Worm (Caenorhabditis elegans) whole organism, L1 larva: ENCODE data around the gene Y41C4A.6.

Source experiments
- C04F5.9 ChIP-seq: sonication (generic microtip); optimal IDR thresholded peaks from 2 replicates; lab custom pipeline; 2016; ENCODE audit warnings: missing genetic modification characterization, missing compliant biosample characterization
- C34B4.2 ChIP-seq: sonication (generic microtip); optimal IDR thresholded peaks from 2 replicates; lab custom pipeline; 2017; ENCODE audit warnings: mild to moderate bottlenecking, missing genetic modification characterization, missing compliant biosample characterization
- F16B12.6 ChIP-seq: fragments of 150-350 bp; optimal IDR thresholded peaks from 2 replicates; lab custom pipeline; 2014; ENCODE audit warnings: missing biosample characterization, missing genetic modification characterization
- aha-1 ChIP-seq: fragments of 150-350 bp; optimal IDR thresholded peaks from 2 replicates; lab custom pipeline; 2014; ENCODE audit warnings: missing biosample characterization, missing genetic modification characterization
- ceh-8 ChIP-seq: fragments of 200-800 bp; sonication (Bioruptor generic); optimal IDR thresholded peaks from 2 replicates; lab custom pipeline; 2018; ENCODE audit warnings: mild to moderate bottlenecking, missing genetic modification characterization, moderate library complexity, missing compliant biosample characterization
- ceh-82 ChIP-seq, 3 experiments: fragments of 150-350 bp in 1 of 3; sonication (generic microtip) in 2 of 3; optimal IDR thresholded peaks; 2 replicates each; lab custom pipeline; 2014 to 2017; ENCODE audit warnings: missing biosample characterization in 3 of 3, missing genetic modification characterization in 3 of 3
- dpl-1 ChIP-seq, 3 experiments: fragments of 150-350 bp in 2 of 3; sonication (generic microtip) in 1 of 3; optimal IDR thresholded peaks; 2 replicates each; lab custom pipeline; 2014 to 2017; ENCODE audit warnings: missing biosample characterization in 3 of 3, missing genetic modification characterization in 3 of 3, missing genetic modification reagents in 3 of 3
- dsc-1 ChIP-seq: sonication (generic microtip); optimal IDR thresholded peaks from 2 replicates; lab custom pipeline; 2016; ENCODE audit warnings: mild to moderate bottlenecking, missing genetic modification characterization, missing compliant biosample characterization
- egl-13 ChIP-seq: sonication (generic microtip); optimal IDR thresholded peaks from 2 replicates; lab custom pipeline; 2016; ENCODE audit warnings: missing genotype, missing genetic modification reagents, missing genetic modification characterization, missing compliant biosample characterization
- egl-27 ChIP-seq, 2 experiments: fragments of 150-350 bp in 1 of 2; sonication (generic microtip); optimal IDR thresholded peaks; 3 replicates each; lab custom pipeline; 2017 to 2018; ENCODE audit warnings: missing biosample characterization in 2 of 2, missing genetic modification characterization in 2 of 2, missing genetic modification reagents in 2 of 2
- elt-2 ChIP-seq: sonication (generic microtip); optimal IDR thresholded peaks from 2 replicates; lab custom pipeline; 2016; ENCODE audit warnings: missing genetic modification characterization, mild to moderate bottlenecking, inconsistent platforms, missing compliant biosample characterization, missing genetic modification reagents
- elt-3 ChIP-seq, 6 experiments: fragments of 150-350 bp in 1 of 6; sonication (generic microtip); optimal IDR thresholded peaks; 2 replicates each; lab custom pipeline; 2017 to 2018; ENCODE audit warnings: missing biosample characterization in 6 of 6, missing genetic modification characterization in 6 of 6, inconsistent platforms in 1 of 6
- fkh-4 ChIP-seq: sonication (generic microtip); optimal IDR thresholded peaks from 2 replicates; lab custom pipeline; 2016; ENCODE audit warnings: missing compliant biosample characterization, missing genetic modification characterization, borderline replicate concordance
- fkh-8 ChIP-seq: sonication (generic microtip); optimal IDR thresholded peaks from 2 replicates; lab custom pipeline; 2016; ENCODE audit warnings: mild to moderate bottlenecking, missing genetic modification characterization, missing compliant biosample characterization
- fos-1 ChIP-seq: fragments of 150-350 bp; optimal IDR thresholded peaks from 2 replicates; lab custom pipeline; 2014; ENCODE audit warnings: missing biosample characterization, missing genetic modification characterization
- grh-1 ChIP-seq: fragments of 200-800 bp; sonication (Bioruptor generic); IDR thresholded peaks from 2 replicates; pipeline ENCODE4 v1.3.6; 2022; ENCODE audit warnings: missing genetic modification reagents, missing genetic modification characterization, missing compliant biosample characterization
- hlh-17 ChIP-seq: fragments of 200-800 bp; sonication (Bioruptor generic); optimal IDR thresholded peaks from 2 replicates; lab custom pipeline; 2018; ENCODE audit warnings: missing genetic modification characterization, mild to moderate bottlenecking, missing compliant biosample characterization, moderate library complexity, borderline replicate concordance
- hlh-4 ChIP-seq: sonication (generic microtip); optimal IDR thresholded peaks from 2 replicates; lab custom pipeline; 2016; ENCODE audit warnings: mild to moderate bottlenecking, missing genetic modification characterization, missing compliant biosample characterization
- isw-1 ChIP-seq: fragments of 200-800 bp; sonication (Bioruptor generic); IDR thresholded peaks from 2 replicates; pipeline ENCODE4 v1.3.6; 2022; ENCODE audit warnings: missing genetic modification characterization, missing compliant biosample characterization
- lin-14 ChIP-seq: fragments of 200-800 bp; sonication (Bioruptor generic); optimal IDR thresholded peaks from 2 replicates; lab custom pipeline; 2018; ENCODE audit warnings: mild to moderate bottlenecking, missing genetic modification characterization, moderate library complexity, missing compliant biosample characterization
- lin-15B ChIP-seq: fragments of 150-350 bp; sonication (generic microtip); optimal IDR thresholded peaks from 3 replicates; lab custom pipeline; 2014; ENCODE audit warnings: missing biosample characterization, missing genetic modification characterization
- lin-39 ChIP-seq: fragments of 150-350 bp; optimal IDR thresholded peaks from 2 replicates; lab custom pipeline; 2014; ENCODE audit warnings: missing biosample characterization, missing genetic modification reagents, missing genetic modification characterization
- lir-3 ChIP-seq: sonication (generic microtip); optimal IDR thresholded peaks from 2 replicates; lab custom pipeline; 2016; ENCODE audit warnings: mild to moderate bottlenecking, missing genetic modification characterization, moderate library complexity, missing compliant biosample characterization; ENCODE audit not compliant: poor library complexity
- mab-9 ChIP-seq: fragments of 200-800 bp; sonication (Bioruptor generic); IDR thresholded peaks from 2 replicates; pipeline ENCODE4 v1.3.6; 2022; ENCODE audit warnings: missing genetic modification reagents, missing genetic modification characterization, missing compliant biosample characterization
- mdl-1 ChIP-seq, 2 experiments: fragments of 150-350 bp; optimal IDR thresholded peaks; 2 replicates each; lab custom pipeline; 2014 to 2017; ENCODE audit warnings: missing biosample characterization in 2 of 2, missing genetic modification characterization in 2 of 2, inconsistent platforms in 1 of 2
- mef-2 ChIP-seq: fragments of 150-350 bp; optimal IDR thresholded peaks from 2 replicates; lab custom pipeline; 2014; ENCODE audit warnings: missing biosample characterization, missing genetic modification characterization
- nhr-20 ChIP-seq: sonication (generic microtip); optimal IDR thresholded peaks from 2 replicates; lab custom pipeline; 2016; ENCODE audit warnings: mild to moderate bottlenecking, missing genetic modification characterization, missing compliant biosample characterization
- nhr-237 ChIP-seq: fragments of 150-350 bp; optimal IDR thresholded peaks from 2 replicates; lab custom pipeline; 2014; ENCODE audit warnings: missing biosample characterization, missing genetic modification characterization
- nhr-28 ChIP-seq: fragments of 150-350 bp; optimal IDR thresholded peaks from 2 replicates; lab custom pipeline; 2014; ENCODE audit warnings: missing biosample characterization, missing genetic modification characterization
- nhr-77 ChIP-seq: fragments of 150-350 bp; optimal IDR thresholded peaks from 2 replicates; lab custom pipeline; 2014; ENCODE audit warnings: missing biosample characterization, missing genetic modification characterization
- nhr-84 ChIP-seq: sonication (generic microtip); optimal IDR thresholded peaks from 2 replicates; lab custom pipeline; 2017; ENCODE audit warnings: missing biosample characterization, missing genetic modification characterization
- pag-3 ChIP-seq: sonication (generic microtip); optimal IDR thresholded peaks from 2 replicates; lab custom pipeline; 2017; ENCODE audit warnings: missing genetic modification characterization, mild to moderate bottlenecking, missing compliant biosample characterization, antibody characterized with exemption, borderline replicate concordance; ENCODE audit not compliant: insufficient read depth
- skn-1 ChIP-seq: fragments of 150-350 bp; optimal IDR thresholded peaks from 2 replicates; lab custom pipeline; 2014; ENCODE audit warnings: missing biosample characterization, missing genetic modification characterization
- sox-4 ChIP-seq: sonication (generic microtip); optimal IDR thresholded peaks from 2 replicates; lab custom pipeline; 2016; ENCODE audit warnings: missing genetic modification characterization, missing compliant biosample characterization
- sptf-1 ChIP-seq: fragments of 150-350 bp; optimal IDR thresholded peaks from 2 replicates; lab custom pipeline; 2014; ENCODE audit warnings: missing biosample characterization, missing genetic modification characterization
- unc-30 ChIP-seq: sonication (generic microtip); optimal IDR thresholded peaks from 2 replicates; lab custom pipeline; 2017; ENCODE audit warnings: missing biosample characterization, missing genetic modification characterization
- unc-62 ChIP-seq: fragments of 150-350 bp; optimal IDR thresholded peaks from 2 replicates; lab custom pipeline; 2014; ENCODE audit warnings: missing biosample characterization, missing genetic modification reagents, missing genetic modification characterization
- unc-98 ChIP-seq: fragments of 200-800 bp; sonication (Bioruptor generic); IDR thresholded peaks from 2 replicates; pipeline ENCODE4 v1.3.6; 2022; ENCODE audit warnings: missing genetic modification characterization, missing compliant biosample characterization
- vab-15 ChIP-seq: sonication (generic microtip); optimal IDR thresholded peaks from 2 replicates; lab custom pipeline; 2017; ENCODE audit warnings: missing genotype, mild to moderate bottlenecking, missing genetic modification characterization, missing compliant biosample characterization
- zag-1 ChIP-seq: fragments of 150-350 bp; optimal IDR thresholded peaks from 2 replicates; lab custom pipeline; 2014; ENCODE audit warnings: missing biosample characterization, missing genetic modification characterization
- zip-4 ChIP-seq: fragments of 200-800 bp; sonication (Bioruptor generic); optimal IDR thresholded peaks from 2 replicates; lab custom pipeline; 2018; ENCODE audit warnings: mild to moderate bottlenecking, missing genetic modification characterization, moderate library complexity, missing compliant biosample characterization

Y41C4A.6 gene

DNA sequence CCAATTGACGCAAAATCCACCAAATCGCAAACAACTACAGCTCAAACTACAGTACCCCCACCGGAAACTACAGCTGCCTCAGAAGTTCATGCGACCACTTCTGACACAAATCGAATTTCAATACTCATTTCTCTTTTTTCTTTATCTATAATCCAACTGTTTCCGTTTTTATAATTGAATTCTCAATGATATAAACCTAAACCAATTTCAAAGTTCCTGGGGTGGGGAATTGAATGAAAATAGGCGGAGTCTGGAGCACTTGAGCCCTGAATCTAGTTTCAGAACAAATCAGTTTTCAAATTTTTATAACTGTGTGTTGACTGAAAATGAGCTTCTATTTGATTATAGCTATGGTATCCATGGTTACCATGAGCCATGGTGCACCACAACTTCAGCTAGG is at the start of gene Y41C4A.6:
Y41C4A.6 (plus strand) TSS at position 301 of the 400 bp plus-strand sequence.
- TF ChIP-seq nhr-84 (tag; lab: Kevin White, UChicago) (no peak), elt-3 (tag; optimal IDR thresholded peaks at IDR 0.05; lab: Kevin White, UChicago) (no peak), sptf-1 (tag; lab: Kevin White, UChicago) (no peak), sox-4 (tag; lab: Kevin White, UChicago) (no peak), ceh-82 (tag; optimal IDR thresholded peaks at IDR 0.05; lab: Kevin White, UChicago) (no peak), fkh-8 (tag; lab: Kevin White, UChicago) (peak; percentile 35)

DNA sequence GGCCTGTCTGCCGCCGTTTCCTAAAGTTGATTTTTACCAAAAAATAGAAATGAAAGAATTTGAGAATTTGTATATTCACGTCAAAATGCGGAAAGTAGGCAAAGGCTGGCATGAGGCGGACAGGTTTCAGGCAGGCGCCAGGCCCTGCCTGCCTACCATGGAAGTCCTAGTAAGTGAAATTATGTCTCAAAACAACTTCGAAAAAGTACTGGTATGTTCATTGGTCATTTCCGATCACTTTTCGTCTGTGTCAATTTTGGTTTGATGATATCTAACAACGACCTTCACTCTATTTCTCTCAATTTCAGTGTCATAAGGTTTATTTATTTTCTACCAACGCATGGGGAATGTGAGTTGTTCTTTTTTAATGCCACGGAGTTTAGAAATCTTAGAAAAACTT is 46.2 kb upstream of the Y41C4A.6 start, which contains the start of gene faah-6:
faah-6 (plus strand) TSS at position 301 of the 400 bp plus-strand sequence.
- no peak for TF ChIP-seq dsc-1 (tag; lab: Kevin White, UChicago)

DNA sequence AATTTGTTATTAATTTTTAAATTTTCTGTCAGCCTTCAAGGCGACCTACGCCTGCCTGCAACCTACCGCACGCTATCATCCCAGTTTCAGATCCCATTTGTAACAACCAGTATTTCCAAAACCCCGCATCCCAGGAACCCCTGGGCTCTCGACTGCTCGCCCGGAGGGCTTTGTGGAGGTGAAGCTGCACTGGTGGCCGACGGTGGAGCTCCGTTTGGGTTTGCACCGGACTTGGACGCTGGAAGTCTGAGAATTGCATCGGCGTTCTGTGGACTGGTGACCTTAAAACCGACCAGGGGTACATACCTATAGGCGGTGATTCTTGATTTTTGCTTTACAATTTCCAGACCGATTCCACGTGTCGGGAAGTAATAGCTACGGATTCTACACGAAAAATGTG is 44.9 kb upstream of the Y41C4A.6 start:
- no peak for TF ChIP-seq unc-62 (GFP tag; lab: Kevin White, UChicago)
- TF ChIP-seq mef-2 (tag; lab: Kevin White, UChicago): no peak
- TF ChIP-seq zag-1 (tag; lab: Kevin White, UChicago): no peak
- TF ChIP-seq hlh-17 (GFP tag; lab: Kevin White, UChicago): no peak
- TF ChIP-seq egl-27 (tag; optimal IDR thresholded peaks at IDR 0.05; lab: Kevin White, UChicago): no peak
- TF ChIP-seq aha-1 (tag; lab: Kevin White, UChicago): no peak
- TF ChIP-seq ceh-8: no peak

DNA sequence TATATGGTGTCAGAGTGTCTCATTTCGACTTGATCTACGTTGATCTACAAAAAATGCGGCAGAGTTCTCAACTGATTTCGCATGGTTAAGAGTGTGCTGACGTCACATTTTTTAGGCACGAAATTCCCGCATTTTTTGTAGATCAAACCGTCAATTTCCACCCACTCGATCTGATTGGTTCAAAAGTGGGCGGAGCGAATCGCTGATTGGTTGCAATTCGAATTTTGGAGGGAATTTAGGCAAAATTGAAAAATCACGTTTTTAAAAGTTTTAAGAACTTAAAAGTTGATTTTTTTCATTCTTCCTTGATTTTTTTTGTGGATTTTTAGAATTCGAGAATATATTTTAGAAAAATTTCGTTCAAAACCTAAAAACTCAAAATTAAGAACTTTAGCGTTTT is 40.0 kb upstream of the Y41C4A.6 start:
- TF ChIP-seq nhr-84 (tag; lab: Kevin White, UChicago): no peak

DNA sequence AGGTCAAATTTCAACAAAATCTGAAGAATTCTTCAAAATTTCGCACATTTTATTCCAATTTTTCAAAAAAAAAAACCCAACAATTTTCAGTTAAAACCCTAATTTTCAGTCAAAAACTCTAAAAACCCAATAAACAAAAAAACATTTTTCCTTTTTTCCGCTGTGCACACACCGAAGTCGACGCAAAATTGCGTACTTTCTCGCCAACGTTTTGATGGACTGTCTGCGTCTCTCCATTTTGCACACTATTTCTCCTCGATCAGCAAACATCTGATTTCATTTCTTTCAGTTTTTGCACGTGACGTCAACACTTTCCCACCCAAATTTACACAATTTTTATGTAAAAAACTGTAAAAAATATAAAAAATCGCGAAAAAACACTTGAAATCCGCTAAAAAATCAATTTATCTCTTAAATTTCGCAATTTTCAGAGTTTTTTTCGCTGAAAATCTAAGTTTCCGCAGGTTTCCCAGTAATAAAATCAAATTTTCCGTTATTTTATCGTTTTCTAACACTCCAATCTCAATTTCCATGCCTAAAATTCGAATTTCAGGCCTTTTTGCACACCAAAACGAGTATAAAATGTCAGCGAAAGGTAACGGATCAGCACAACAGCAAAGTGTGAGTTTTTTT is 39.1 kb upstream of the Y41C4A.6 start, which contains the start of gene crh-1:
crh-1 (plus strand) TSS at position 583 of the 633 bp plus-strand sequence.
- TF ChIP-seq lin-39 (tag; lab: Kevin White, UChicago): peak; percentile 87
- TF ChIP-seq dpl-1 (GFP tag; optimal IDR thresholded peaks at IDR 0.05; lab: Kevin White, UChicago): peak; percentile 75 to 79 (median 78)
- no peak for TF ChIP-seq pag-3
- TF ChIP-seq nhr-77 (tag; lab: Kevin White, UChicago): peak; percentile 40
- peak; percentile 80 for TF ChIP-seq grh-1 (GFP tag; lab: Robert Waterston, UW)
- TF ChIP-seq elt-2 (tag; lab: Kevin White, UChicago): peak; percentile 69
- TF ChIP-seq fos-1: peak; percentile 43
- TF ChIP-seq hlh-4: no peak
- peak; percentile 43 for TF ChIP-seq egl-13 (tag; lab: Kevin White, UChicago)
- peak; percentile 19 for TF ChIP-seq fkh-8 (tag; lab: Kevin White, UChicago)
- TF ChIP-seq mab-9 (GFP tag; lab: Robert Waterston, UW): peak; percentile 77
- peak; percentile 43 for TF ChIP-seq zip-4 (GFP tag; lab: Kevin White, UChicago)
- TF ChIP-seq aha-1 (tag; lab: Kevin White, UChicago): no peak
- TF ChIP-seq egl-27 (tag; optimal IDR thresholded peaks at IDR 0.05; lab: Kevin White, UChicago): no peak
- TF ChIP-seq unc-98 (GFP tag; lab: Robert Waterston, UW): no peak
- no peak for TF ChIP-seq lir-3 (tag; lab: Kevin White, UChicago)
- TF ChIP-seq ceh-82 (tag; optimal IDR thresholded peaks at IDR 0.05; lab: Kevin White, UChicago): peak; percentile 63 to 75 (median 72)
- no peak for TF ChIP-seq hlh-17 (GFP tag; lab: Kevin White, UChicago)
- TF ChIP-seq lin-14 (GFP tag; lab: Kevin White, UChicago): peak; percentile 88
- TF ChIP-seq F16B12.6 (tag; lab: Kevin White, UChicago): peak; percentile 98
- TF ChIP-seq unc-30 (tag; lab: Kevin White, UChicago): no peak
- TF ChIP-seq lin-15B (tag; lab: Kevin White, UChicago): peak; percentile 43
- no peak for TF ChIP-seq nhr-28 (tag; lab: Kevin White, UChicago)
- TF ChIP-seq nhr-84 (tag; lab: Kevin White, UChicago): no peak
- TF ChIP-seq zag-1 (tag; lab: Kevin White, UChicago): no peak
- TF ChIP-seq C04F5.9 (tag; lab: Kevin White, UChicago): peak; percentile 51
- peak; percentile 93 for TF ChIP-seq dsc-1 (tag; lab: Kevin White, UChicago)
- no peak for TF ChIP-seq vab-15 (tag; lab: Kevin White, UChicago)
- TF ChIP-seq C34B4.2 (tag; lab: Kevin White, UChicago): no peak
- TF ChIP-seq nhr-20 (tag; lab: Kevin White, UChicago): peak; percentile 86
- peak; percentile 65 for TF ChIP-seq skn-1 (tag; lab: Kevin White, UChicago)
- TF ChIP-seq isw-1 (GFP tag; lab: Robert Waterston, UW): peak; percentile 65
- TF ChIP-seq nhr-237 (tag; lab: Kevin White, UChicago): no peak
- TF ChIP-seq fkh-4 (tag; lab: Kevin White, UChicago): peak; percentile 66
- peak in 1 of 2 experiments; percentile 89 for TF ChIP-seq mdl-1 (tag; optimal IDR thresholded peaks at IDR 0.05; lab: Kevin White, UChicago)
